Worm (Caenorhabditis elegans) whole organism, late embryonic: ENCODE measurements around the gene T01B7.5.

Experiments used
- C08G9.2 ChIP-seq: sonication (generic microtip); optimal IDR thresholded peaks from 2 replicates; lab custom pipeline; 2016; ENCODE audit warnings: mild to moderate bottlenecking, missing genetic modification characterization, moderate library complexity, missing compliant biosample characterization
- C38D4.7 ChIP-seq: fragments of 200-800 bp; sonication (Bioruptor generic); optimal IDR thresholded peaks from 2 replicates; lab custom pipeline; 2018; ENCODE audit warnings: mild to moderate bottlenecking, missing genetic modification characterization, moderate library complexity, missing compliant biosample characterization
- F13H6.1 ChIP-seq: sonication (generic microtip); optimal IDR thresholded peaks from 2 replicates; lab custom pipeline; 2016; ENCODE audit warnings: missing genetic modification characterization, missing compliant biosample characterization
- K02D7.2 ChIP-seq: sonication (generic microtip); optimal IDR thresholded peaks from 2 replicates; lab custom pipeline; 2017; ENCODE audit warnings: mild to moderate bottlenecking, missing genetic modification characterization, missing compliant biosample characterization
- K09A11.1 ChIP-seq: sonication (generic microtip); optimal IDR thresholded peaks from 2 replicates; lab custom pipeline; 2017; ENCODE audit warnings: antibody characterized with exemption, mild to moderate bottlenecking, missing genetic modification characterization, missing compliant biosample characterization; ENCODE audit not compliant: insufficient read depth
- Y22D7AL.16 ChIP-seq: sonication (generic microtip); optimal IDR thresholded peaks from 2 replicates; lab custom pipeline; 2016; ENCODE audit warnings: missing genetic modification characterization, missing compliant biosample characterization
- ama-1 ChIP-seq: fragments of 150-350 bp; optimal IDR thresholded peaks from 2 replicates; lab custom pipeline; 2014
- ceh-14 ChIP-seq: sonication (generic microtip); optimal IDR thresholded peaks from 2 replicates; lab custom pipeline; 2016; ENCODE audit warnings: missing genotype, missing genetic modification characterization, missing compliant biosample characterization
- ceh-18 ChIP-seq: sonication (generic microtip); optimal IDR thresholded peaks from 2 replicates; lab custom pipeline; 2016; ENCODE audit warnings: missing genetic modification characterization, missing compliant biosample characterization
- ceh-19 ChIP-seq: fragments of 200-800 bp; sonication (Bioruptor generic); optimal IDR thresholded peaks from 2 replicates; lab custom pipeline; 2018; ENCODE audit warnings: mild to moderate bottlenecking, missing genetic modification characterization, missing compliant biosample characterization
- ceh-2 ChIP-seq: sonication (generic microtip); optimal IDR thresholded peaks from 2 replicates; lab custom pipeline; 2016; ENCODE audit warnings: missing genotype, missing genetic modification characterization, missing compliant biosample characterization
- ceh-24 ChIP-seq: sonication (generic microtip); optimal IDR thresholded peaks from 2 replicates; lab custom pipeline; 2016; ENCODE audit warnings: mild to moderate bottlenecking, missing genetic modification characterization, missing compliant biosample characterization
- ceh-34 ChIP-seq: sonication (generic microtip); optimal IDR thresholded peaks from 2 replicates; lab custom pipeline; 2016; ENCODE audit warnings: mild to moderate bottlenecking, missing genetic modification characterization, missing compliant biosample characterization
- che-1 ChIP-seq: sonication (generic microtip); optimal IDR thresholded peaks from 2 replicates; lab custom pipeline; 2016; ENCODE audit warnings: mild to moderate bottlenecking, missing genetic modification characterization, missing compliant biosample characterization
- elt-4 ChIP-seq: sonication (generic microtip); optimal IDR thresholded peaks from 2 replicates; lab custom pipeline; 2016; ENCODE audit warnings: missing genetic modification characterization, missing compliant biosample characterization
- eyg-1 ChIP-seq: sonication (generic microtip); optimal IDR thresholded peaks from 2 replicates; lab custom pipeline; 2016; ENCODE audit warnings: missing genotype, missing genetic modification characterization, missing compliant biosample characterization
- fax-1 ChIP-seq: sonication (generic microtip); optimal IDR thresholded peaks from 2 replicates; lab custom pipeline; 2016; ENCODE audit warnings: missing genotype, missing genetic modification characterization, missing compliant biosample characterization
- fkh-10 ChIP-seq: fragments of 150-350 bp; optimal IDR thresholded peaks from 2 replicates; lab custom pipeline; 2014; ENCODE audit warnings: missing biosample characterization, missing genetic modification reagents, missing genetic modification characterization
- fkh-6 ChIP-seq: sonication (generic microtip); optimal IDR thresholded peaks from 2 replicates; lab custom pipeline; 2016; ENCODE audit warnings: missing genetic modification characterization, missing compliant biosample characterization
- gmeb-2 ChIP-seq: sonication (generic microtip); optimal IDR thresholded peaks from 2 replicates; lab custom pipeline; 2016; ENCODE audit warnings: missing genetic modification characterization, inconsistent platforms, missing compliant biosample characterization
- hlh-13 ChIP-seq: fragments of 200-800 bp; sonication (Bioruptor generic); optimal IDR thresholded peaks from 2 replicates; lab custom pipeline; 2018; ENCODE audit warnings: mild to moderate bottlenecking, missing genetic modification characterization, missing compliant biosample characterization
- hlh-30 ChIP-seq: sonication (generic microtip); optimal IDR thresholded peaks from 2 replicates; lab custom pipeline; 2017; ENCODE audit warnings: antibody characterized with exemption, missing genetic modification characterization, missing compliant biosample characterization; ENCODE audit not compliant: insufficient read depth
- lim-6 ChIP-seq: sonication (generic microtip); optimal IDR thresholded peaks from 2 replicates; lab custom pipeline; 2016; ENCODE audit warnings: missing genetic modification characterization, missing compliant biosample characterization
- lin-11 ChIP-seq: fragments of 200-800 bp; sonication (Bioruptor generic); optimal IDR thresholded peaks from 2 replicates; lab custom pipeline; 2018; ENCODE audit warnings: mild to moderate bottlenecking, missing genetic modification characterization, missing compliant biosample characterization
- mec-3 ChIP-seq: sonication (generic microtip); optimal IDR thresholded peaks from 2 replicates; lab custom pipeline; 2016; ENCODE audit warnings: borderline replicate concordance, missing genetic modification characterization, missing compliant biosample characterization
- nhr-11 ChIP-seq: fragments of 150-350 bp; optimal IDR thresholded peaks from 2 replicates; lab custom pipeline; 2014; ENCODE audit warnings: missing biosample characterization, missing genetic modification characterization
- pag-3 ChIP-seq: sonication (generic microtip); optimal IDR thresholded peaks from 2 replicates; lab custom pipeline; 2016; ENCODE audit warnings: missing compliant biosample characterization, missing genetic modification characterization, borderline replicate concordance
- pha-2 ChIP-seq: sonication (generic microtip); optimal IDR thresholded peaks from 2 replicates; lab custom pipeline; 2017; ENCODE audit warnings: mild to moderate bottlenecking, missing genetic modification characterization, missing compliant biosample characterization
- pha-4 ChIP-seq: fragments of 150-350 bp; optimal IDR thresholded peaks from 2 replicates; lab custom pipeline; 2018; ENCODE audit warnings: missing biosample characterization, missing genetic modification reagents, missing genetic modification characterization
- pqm-1 ChIP-seq: sonication (generic microtip); optimal IDR thresholded peaks from 2 replicates; lab custom pipeline; 2016; ENCODE audit warnings: missing genetic modification characterization, missing compliant biosample characterization
- rnt-1 ChIP-seq: sonication (generic microtip); optimal IDR thresholded peaks from 2 replicates; lab custom pipeline; 2016; ENCODE audit warnings: missing genetic modification characterization, missing compliant biosample characterization
- sdc-2 ChIP-seq: sonication (generic microtip); optimal IDR thresholded peaks from 2 replicates; lab custom pipeline; 2016; ENCODE audit warnings: missing genotype, missing genetic modification characterization, missing compliant biosample characterization
- sox-4 ChIP-seq: sonication (generic microtip); optimal IDR thresholded peaks from 2 replicates; lab custom pipeline; 2017; ENCODE audit warnings: mild to moderate bottlenecking, missing genetic modification characterization, inconsistent platforms, missing compliant biosample characterization
- syd-9 ChIP-seq: sonication (generic microtip); optimal IDR thresholded peaks from 2 replicates; lab custom pipeline; 2016; ENCODE audit warnings: mild to moderate bottlenecking, missing genetic modification characterization, moderate library complexity, missing compliant biosample characterization
- tbx-2 ChIP-seq: sonication (generic microtip); optimal IDR thresholded peaks from 2 replicates; lab custom pipeline; 2016; ENCODE audit warnings: missing genetic modification characterization, missing compliant biosample characterization
- ttx-3 ChIP-seq: sonication (generic microtip); optimal IDR thresholded peaks from 2 replicates; lab custom pipeline; 2016; ENCODE audit warnings: missing genetic modification reagents, missing genetic modification characterization, missing compliant biosample characterization
- unc-3 ChIP-seq, 2 experiments: fragments of 200-800 bp in 1 of 2; sonication (Bioruptor generic) in 1 of 2; sonication (generic microtip) in 1 of 2; conservative IDR thresholded peaks in 1 of 2; optimal IDR thresholded peaks in 1 of 2; 2 replicates each; pipeline versions ENCODE4 v1.3.6 to Lab custom; 2016 to 2022; ENCODE audit warnings: missing compliant biosample characterization in 2 of 2, missing genetic modification characterization in 2 of 2, missing genetic modification reagents in 1 of 2
- unc-42 ChIP-seq: sonication (generic microtip); optimal IDR thresholded peaks from 2 replicates; lab custom pipeline; 2016; ENCODE audit warnings: missing genotype, missing genetic modification characterization, missing compliant biosample characterization
- unc-55 ChIP-seq: sonication (generic microtip); optimal IDR thresholded peaks from 2 replicates; lab custom pipeline; 2017; ENCODE audit warnings: missing biosample characterization, missing genetic modification reagents, missing genetic modification characterization
- unc-86 ChIP-seq: sonication (generic microtip); optimal IDR thresholded peaks from 2 replicates; lab custom pipeline; 2016; ENCODE audit warnings: missing genetic modification characterization, missing compliant biosample characterization
- zip-5 ChIP-seq: sonication (generic microtip); optimal IDR thresholded peaks from 2 replicates; lab custom pipeline; 2016; ENCODE audit warnings: missing genetic modification characterization, missing compliant biosample characterization
- ztf-16 ChIP-seq: sonication (generic microtip); optimal IDR thresholded peaks from 2 replicates; lab custom pipeline; 2017; ENCODE audit warnings: missing genetic modification characterization, missing compliant biosample characterization

Gene T01B7.5

ce11 chrII:8675369-8675768, 41.3 kb upstream of the T01B7.5 start:
- TF ChIP-seq pqm-1 (tag; lab: Kevin White, UChicago), result no peak
- TF ChIP-seq unc-55 (GFP tag; lab: Kevin White, UChicago), result no peak
- TF ChIP-seq pha-4, result no peak
- TF ChIP-seq Y22D7AL.16, result no peak
- TF ChIP-seq tbx-2 (tag; lab: Kevin White, UChicago), result no peak
- TF ChIP-seq hlh-30 (tag; lab: Kevin White, UChicago), result no peak
- no peak for TF ChIP-seq nhr-11 (tag; lab: Kevin White, UChicago)
- TF ChIP-seq ztf-16 (tag; lab: Kevin White, UChicago), result no peak
- TF ChIP-seq K02D7.2 (tag; lab: Kevin White, UChicago), result no peak
- no peak for TF ChIP-seq fkh-6
- no peak for TF ChIP-seq hlh-13 (GFP tag; lab: Kevin White, UChicago)
- TF ChIP-seq lin-11 (tag; lab: Kevin White, UChicago), result no peak
- no peak for TF ChIP-seq ttx-3
- no peak for TF ChIP-seq zip-5 (tag; lab: Kevin White, UChicago)

- TF ChIP-seq ceh-24 (tag; lab: Kevin White, UChicago) (no peak), ceh-19 (no peak), elt-4 (no peak), pha-4 (no peak), nhr-11 (tag; lab: Kevin White, UChicago) (no peak), ceh-2 (tag; lab: Kevin White, UChicago) (no peak), sdc-2 (no peak), C38D4.7 (GFP tag; lab: Kevin White, UChicago) (no peak), fax-1 (tag; lab: Kevin White, UChicago) (no peak), ceh-18 (no peak), ceh-34 (tag; lab: Kevin White, UChicago) (no peak), sox-4 (no peak), rnt-1 (tag; lab: Kevin White, UChicago) (no peak), syd-9 (tag; lab: Kevin White, UChicago) (no peak), fkh-6 (no peak), mec-3 (tag; lab: Kevin White, UChicago) (no peak), eyg-1 (tag; lab: Kevin White, UChicago) (no peak), pag-3 (tag; lab: Kevin White, UChicago) (no peak), unc-3 (GFP tag; conservative IDR thresholded peaks at IDR 0.05; lab: Robert Waterston, UW) (no peak), unc-3 (tag; optimal IDR thresholded peaks at IDR 0.05; lab: Kevin White, UChicago) (no peak), ama-1 (lab: Kevin White, UChicago) (no peak)
- TF ChIP-seq, all 69 proteins: peak for 0
Observed at ce11 chrII:8679799-8680198, 36.8 kb upstream of the T01B7.5 start.

- peak; percentile 8 for TF ChIP-seq unc-86 (tag; lab: Kevin White, UChicago)
- TF ChIP-seq ceh-14 (tag; lab: Kevin White, UChicago), result peak; percentile 7
- TF ChIP-seq unc-42 (tag; lab: Kevin White, UChicago), result peak; percentile 37
- TF ChIP-seq ceh-24 (tag; lab: Kevin White, UChicago), result no peak
- TF ChIP-seq gmeb-2 (tag; lab: Kevin White, UChicago), result no peak
Observed at ce11 chrII:8683933-8684332, 32.7 kb upstream of the T01B7.5 start.

ce11 chrII:8684824-8685223, 31.8 kb upstream of the T01B7.5 start, which contains the start of gene hgap-2:
Gene hgap-2, minus strand, starts transcription at chrII:8684924.
- TF ChIP-seq fkh-10 (GFP tag; lab: Kevin White, UChicago) (no peak), che-1 (no peak), ttx-3 (no peak), F13H6.1 (no peak), K09A11.1 (no peak), Y22D7AL.16 (no peak), nhr-11 (tag; lab: Kevin White, UChicago) (no peak), C38D4.7 (GFP tag; lab: Kevin White, UChicago) (no peak), sox-4 (no peak), pha-4 (no peak), C08G9.2 (tag; lab: Kevin White, UChicago) (no peak), sdc-2 (no peak), lim-6 (tag; lab: Kevin White, UChicago) (no peak), pha-2 (no peak), elt-4 (no peak), hlh-13 (GFP tag; lab: Kevin White, UChicago) (no peak)
